Fruit fly (Drosophila melanogaster): ENCODE results near the gene Sod1.

Gene Sod1

DNA sequence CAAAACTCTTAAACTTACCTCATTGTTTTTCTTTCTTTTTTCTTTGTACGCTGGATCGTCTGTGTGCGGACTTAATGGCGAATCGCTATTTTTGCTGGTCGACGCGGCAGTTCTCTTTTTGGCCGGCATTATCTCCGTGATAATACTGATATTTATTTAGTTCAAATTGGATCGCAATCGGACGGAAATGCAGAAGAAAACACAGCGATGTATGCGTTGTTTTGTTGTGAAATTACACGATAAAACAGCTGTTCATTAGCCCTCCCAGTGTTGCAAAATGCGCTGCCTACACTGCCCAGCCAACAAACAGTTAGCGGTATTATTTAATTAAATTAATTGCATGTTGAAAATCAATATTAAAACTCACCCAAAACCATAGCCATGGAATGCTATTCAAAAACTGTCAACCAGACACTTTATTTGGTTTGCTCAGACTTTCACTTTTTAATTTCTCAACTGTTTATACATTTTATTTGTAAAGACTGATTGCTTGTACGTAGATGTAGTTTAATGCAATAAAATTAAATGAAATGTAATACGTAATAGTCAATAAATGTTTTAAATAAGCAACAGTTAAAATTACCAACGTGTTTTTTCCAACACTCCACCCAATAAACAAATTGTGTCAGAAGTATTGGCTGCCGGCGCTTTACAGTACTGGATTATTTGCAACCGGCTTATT is 15.4 kb downstream of the Sod1 start, which contains the start of the genes Irbp18 and APP-BP1 (continued):
- TF ChIP-seq mld (GFP tag; IDR thresholded peaks at IDR 0.05; ENCODE audit: partially characterized antibody) (no peak), CG3407 (GFP tag; optimal IDR thresholded peaks at IDR 0.05) (peak; percentile 84), sens-2 (GFP tag; IDR thresholded peaks at IDR 0.05) (peak; percentile 72), nerfin-2 (GFP tag; IDR thresholded peaks at IDR 0.05; ENCODE audit: partially characterized antibody) (no peak), CG12299 (tag; optimal IDR thresholded peaks at IDR 0.05) (peak; percentile 85), CG3065 (GFP tag; optimal IDR thresholded peaks at IDR 0.05) (peak; percentile 84), C15 (GFP tag; IDR thresholded peaks at IDR 0.05) (peak; percentile 77; the same call in 2 of the 3 replicates), repo (GFP tag; optimal IDR thresholded peaks at IDR 0.05) (peak; percentile 86), Lpt (GFP tag; optimal IDR thresholded peaks at IDR 0.05) (no peak), CG10979 (tag; optimal IDR thresholded peaks at IDR 0.05) (peak; percentile 90), CG8359 (GFP tag; optimal IDR thresholded peaks at IDR 0.05; ENCODE audit: borderline replicate concordance) (peak; percentile 74), trem (tag; optimal IDR thresholded peaks at IDR 0.05) (peak; percentile 84), CG11456 (GFP tag; IDR thresholded peaks at IDR 0.05) (peak; percentile 87), lilli (GFP tag; optimal IDR thresholded peaks at IDR 0.05) (peak; percentile 97), fd64A (GFP tag; optimal IDR thresholded peaks at IDR 0.05) (peak; percentile 81), CG1024 (GFP tag; IDR thresholded peaks at IDR 0.05) (peak; percentile 63), CG13296 (GFP tag; optimal IDR thresholded peaks at IDR 0.05) (peak; percentile 90), ken (GFP tag; IDR thresholded peaks at IDR 0.05) (peak; percentile 79), CG13424 (tag; optimal IDR thresholded peaks at IDR 0.05) (peak; percentile 90), Six4 (GFP tag; optimal IDR thresholded peaks at IDR 0.05) (peak; percentile 94), CG8388 (GFP tag; optimal IDR thresholded peaks at IDR 0.05) (peak; percentile 91), nau (GFP tag; optimal IDR thresholded peaks at IDR 0.05) (peak; percentile 92), aop (GFP tag; IDR thresholded peaks at IDR 0.05) (peak; percentile 53; the same call in 1 of the 2 replicates), klu (GFP tag; IDR thresholded peaks at IDR 0.05) (peak; percentile 80; the same call in 1 of the 2 replicates), sisA (GFP tag; IDR thresholded peaks at IDR 0.05) (peak; percentile 84), hb (GFP tag; IDR thresholded peaks at IDR 0.05; ENCODE audit: partially characterized antibody) (no peak), Atf3 (GFP tag; optimal IDR thresholded peaks at IDR 0.05) (peak; percentile 93), CG11247 (GFP tag; IDR thresholded peaks at IDR 0.05) (peak; percentile 88), CG15011 (GFP tag; optimal IDR thresholded peaks at IDR 0.05) (peak; percentile 91), CG31365 (tag; optimal IDR thresholded peaks at IDR 0.05) (peak; percentile 69), dmrt11E (tag; optimal IDR thresholded peaks at IDR 0.05) (peak; percentile 86), jing (GFP tag; optimal IDR thresholded peaks at IDR 0.05) (peak; percentile 92), CG10366 (GFP tag; IDR thresholded peaks at IDR 0.05) (peak; percentile 84), ham (GFP tag; IDR thresholded peaks at IDR 0.05) (no peak), Dfd (GFP tag; optimal IDR thresholded peaks at IDR 0.05) (no peak), Antp (GFP tag; optimal IDR thresholded peaks at IDR 0.05) (peak; percentile 86), MTF-1 (GFP tag; optimal IDR thresholded peaks at IDR 0.05; ENCODE audit: borderline replicate concordance) (peak; percentile 66), trh (GFP tag; optimal IDR thresholded peaks at IDR 0.05) (peak; percentile 91), CG17829 (tag; optimal IDR thresholded peaks at IDR 0.05) (peak; percentile 91), ssp (GFP tag; IDR thresholded peaks at IDR 0.05) (peak; percentile 66), CG14667 (GFP tag; IDR thresholded peaks at IDR 0.05) (peak; percentile 66), en (GFP tag; optimal IDR thresholded peaks at IDR 0.05) (peak; percentile 83), CG10462 (GFP tag; optimal IDR thresholded peaks at IDR 0.05) (peak; percentile 87), CG2678 (tag; optimal IDR thresholded peaks at IDR 0.05) (peak; percentile 95), CG17328 (GFP tag; IDR thresholded peaks at IDR 0.05) (peak; percentile 81), kay (GFP tag; optimal IDR thresholded peaks at IDR 0.05) (peak; percentile 93), wdn (GFP tag; IDR thresholded peaks at IDR 0.05) (peak; percentile 87), luna (GFP tag; optimal IDR thresholded peaks at IDR 0.05) (peak; percentile 91), D19A (tag; optimal IDR thresholded peaks at IDR 0.05) (peak; percentile 86), CG6854 (GFP tag; optimal IDR thresholded peaks at IDR 0.05) (peak; percentile 87)

All from whole organism, embryonic.